Worm (Caenorhabditis elegans) whole organism, L2 larva: ENCODE results near the gene D1053.3.

ENCODE experiments used
- ceh-82 ChIP-seq: fragments of 150-350 bp; optimal IDR thresholded peaks from 2 replicates; lab custom pipeline; 2014; ENCODE audit warnings: missing biosample characterization, missing genetic modification characterization
- lin-39 ChIP-seq: fragments of 150-350 bp; optimal IDR thresholded peaks from 2 replicates; lab custom pipeline; 2014; ENCODE audit warnings: missing biosample characterization, missing genetic modification reagents, missing genetic modification characterization
- skn-1 ChIP-seq: sonication (generic microtip); optimal IDR thresholded peaks from 2 replicates; lab custom pipeline; 2017; ENCODE audit warnings: missing biosample characterization, missing genetic modification characterization

DNA sequence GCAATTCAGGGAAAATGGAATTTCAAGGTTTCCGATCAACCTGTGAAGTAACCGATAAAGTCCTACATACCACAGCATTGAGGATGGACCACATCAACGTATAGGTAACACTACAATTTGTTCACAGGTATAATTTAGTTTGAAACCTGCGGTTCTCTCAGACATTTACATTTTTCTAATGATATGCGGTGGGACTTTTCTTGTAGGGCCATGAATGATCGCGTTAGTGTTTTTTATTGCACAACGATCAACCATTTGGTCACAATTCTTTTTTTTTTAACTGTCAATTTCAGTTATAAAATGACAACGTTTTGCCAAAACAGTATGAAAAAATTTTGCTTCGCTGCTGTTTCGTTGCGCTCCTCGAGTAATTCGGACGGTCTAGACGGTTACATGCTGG, 40.3 kb downstream of the D1053.3 start, which contains the start of gene C44C10.12:
- TF ChIP-seq skn-1 (no peak), lin-39 (tag; lab: Kevin White, UChicago) (no peak), ceh-82 (tag; lab: Kevin White, UChicago) (no peak)
